Fruit fly (Drosophila melanogaster): ENCODE data around the gene Tat.

DNA sequence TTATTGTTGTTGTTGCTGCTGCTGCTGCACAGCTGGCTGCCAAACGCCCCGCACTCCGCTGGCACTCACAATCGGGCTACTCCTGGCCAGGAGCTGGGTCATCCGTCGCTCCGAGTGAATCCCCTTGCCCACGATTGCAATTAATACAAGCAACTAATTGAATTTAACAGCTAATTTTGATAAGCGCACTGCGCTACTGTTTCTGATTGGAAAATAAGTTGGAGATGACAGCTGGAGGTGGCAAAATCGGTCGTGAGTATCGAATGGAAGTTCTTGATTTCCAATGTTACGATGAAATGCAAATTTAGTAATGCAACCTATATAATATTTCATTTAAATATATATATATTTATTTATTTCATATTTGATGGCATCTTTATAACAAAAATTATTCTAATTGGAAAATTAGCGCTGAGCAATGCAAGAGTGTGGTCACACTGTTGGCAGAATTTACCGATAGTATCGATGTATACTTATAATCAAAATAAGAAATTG, 27.1 kb upstream of the Tat start, which contains the start of gene CG42271:
- TF ChIP-seq psq (optimal IDR thresholded peaks at IDR 0.05): no peak
- TF ChIP-seq ttk (optimal IDR thresholded peaks at IDR 0.05): no peak
- TF ChIP-seq Myc (optimal IDR thresholded peaks at IDR 0.05): no peak
- no peak for TF ChIP-seq h (optimal IDR thresholded peaks at IDR 0.05)
- no peak for TF ChIP-seq Sin3A (optimal IDR thresholded peaks at IDR 0.05)
